Worm (Caenorhabditis elegans): ENCODE data around the gene mnk-1.
A peak's percentile ranks its signal among the peaks of the same experiment; 100 is the strongest.

mnk-1 gene

DNA sequence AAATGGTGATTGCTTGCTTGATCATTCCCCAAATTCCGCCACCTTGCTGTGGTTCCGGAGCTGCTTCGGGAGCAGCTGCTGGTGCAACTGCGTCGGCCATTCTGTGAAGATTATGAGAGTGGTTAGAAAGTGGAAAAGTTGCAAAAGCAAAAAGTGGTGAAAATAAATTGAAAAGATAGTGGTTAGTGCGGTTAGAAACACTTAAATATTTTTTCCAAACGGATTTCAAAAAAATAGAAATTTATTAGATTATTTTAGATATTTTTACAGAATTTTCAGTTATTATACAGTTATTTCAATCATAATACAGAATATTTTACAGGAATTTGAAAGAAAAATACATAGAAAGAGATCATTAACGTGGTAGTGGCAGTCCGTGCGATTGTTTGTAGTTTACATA lies 17.3 kb downstream of the mnk-1 start, which contains the start of gene R166.2:
R166.2 (minus strand) TSS at position 101 of the 400 bp plus-strand sequence.
- TF ChIP-seq cog-1 (tag; optimal IDR thresholded peaks at IDR 0.05): no peak
- no peak for TF ChIP-seq ref-1 (GFP tag; conservative IDR thresholded peaks at IDR 0.05)
- TF ChIP-seq klf-2 (GFP tag; conservative IDR thresholded peaks at IDR 0.05): no peak
- no peak for TF ChIP-seq ztf-29 (GFP tag; IDR thresholded peaks at IDR 0.05)
- no peak for TF ChIP-seq tab-1 (GFP tag; IDR thresholded peaks at IDR 0.05)
- no peak for TF ChIP-seq flt-1 (GFP tag; IDR thresholded peaks at IDR 0.05)
- no peak for TF ChIP-seq med-1 (GFP tag; optimal IDR thresholded peaks at IDR 0.05; ENCODE audit: insufficient read depth)
- no peak for TF ChIP-seq ztf-23 (GFP tag; IDR thresholded peaks at IDR 0.05)

- no peak for TF ChIP-seq T22C8.4 (GFP tag; IDR thresholded peaks at IDR 0.05)
- TF ChIP-seq med-1 (GFP tag; optimal IDR thresholded peaks at IDR 0.05; ENCODE audit: insufficient read depth): no peak
- TF ChIP-seq ref-1 (GFP tag; conservative IDR thresholded peaks at IDR 0.05): no peak
- no peak for TF ChIP-seq klf-2 (GFP tag; conservative IDR thresholded peaks at IDR 0.05)
- TF ChIP-seq flt-1 (GFP tag; IDR thresholded peaks at IDR 0.05): no peak
- no peak for TF ChIP-seq ztf-23 (GFP tag; IDR thresholded peaks at IDR 0.05)
- no peak for TF ChIP-seq cog-1 (tag; optimal IDR thresholded peaks at IDR 0.05)
- TF ChIP-seq tab-1 (GFP tag; IDR thresholded peaks at IDR 0.05): no peak
- no peak for TF ChIP-seq ztf-29 (GFP tag; IDR thresholded peaks at IDR 0.05)
Measured at ce11 chrII:10533985-10534384, 20.9 kb downstream of the mnk-1 start.

- TF ChIP-seq med-1 (GFP tag; optimal IDR thresholded peaks at IDR 0.05; ENCODE audit: insufficient read depth) (no peak), ztf-23 (GFP tag; IDR thresholded peaks at IDR 0.05) (no peak), ztf-29 (GFP tag; IDR thresholded peaks at IDR 0.05) (no peak), ref-1 (GFP tag; conservative IDR thresholded peaks at IDR 0.05) (no peak), T22C8.4 (GFP tag; IDR thresholded peaks at IDR 0.05) (no peak), cog-1 (tag; optimal IDR thresholded peaks at IDR 0.05) (no peak), flt-1 (GFP tag; IDR thresholded peaks at IDR 0.05) (no peak), tab-1 (GFP tag; IDR thresholded peaks at IDR 0.05) (no peak), klf-2 (GFP tag; conservative IDR thresholded peaks at IDR 0.05) (no peak)
Measured at ce11 chrII:10531604-10532003, 23.2 kb downstream of the mnk-1 start.

- TF ChIP-seq ztf-29 (GFP tag; IDR thresholded peaks at IDR 0.05): no peak
- TF ChIP-seq tab-1 (GFP tag; IDR thresholded peaks at IDR 0.05): no peak
- TF ChIP-seq ztf-23 (GFP tag; IDR thresholded peaks at IDR 0.05): no peak
- no peak for TF ChIP-seq flt-1 (GFP tag; IDR thresholded peaks at IDR 0.05)
- TF ChIP-seq T22C8.4 (GFP tag; IDR thresholded peaks at IDR 0.05): no peak
Measured at ce11 chrII:10530907-10531306, 23.9 kb downstream of the mnk-1 start.

DNA sequence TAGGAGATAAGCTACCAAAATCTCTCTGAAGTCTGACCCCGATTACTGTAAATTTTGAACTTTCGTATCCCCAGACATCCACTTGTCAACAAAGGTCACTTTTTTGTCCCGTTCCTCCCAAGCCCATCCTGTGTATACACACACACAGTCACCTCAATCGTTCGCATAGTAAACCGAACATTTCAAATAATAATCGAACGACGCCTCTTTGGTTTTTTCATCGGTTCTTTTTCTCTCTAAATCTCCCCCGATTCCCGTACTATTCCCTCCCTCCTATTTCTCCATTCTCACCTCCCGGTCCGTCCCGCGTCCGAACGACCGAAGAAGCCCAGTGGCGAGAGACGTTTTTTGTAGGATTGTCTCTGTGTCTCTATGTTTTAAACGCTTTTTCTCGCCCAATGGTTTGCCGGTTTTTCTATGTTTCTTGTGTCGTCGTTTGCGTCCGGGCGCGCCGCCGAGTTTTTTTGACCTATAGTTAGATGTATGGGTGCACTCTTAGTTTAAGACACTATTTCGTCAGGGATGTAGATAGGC lies 25.6 kb downstream of the mnk-1 start:
- no peak for TF ChIP-seq tab-1 (GFP tag; IDR thresholded peaks at IDR 0.05)
- no peak for TF ChIP-seq ztf-23 (GFP tag; IDR thresholded peaks at IDR 0.05)
- no peak for TF ChIP-seq ztf-29 (GFP tag; IDR thresholded peaks at IDR 0.05)
- no peak for TF ChIP-seq klf-2 (GFP tag; conservative IDR thresholded peaks at IDR 0.05)
- TF ChIP-seq cog-1 (tag; optimal IDR thresholded peaks at IDR 0.05): no peak
- no peak for TF ChIP-seq ref-1 (GFP tag; conservative IDR thresholded peaks at IDR 0.05)
- TF ChIP-seq med-1 (GFP tag; optimal IDR thresholded peaks at IDR 0.05; ENCODE audit: insufficient read depth): no peak
- no peak for TF ChIP-seq flt-1 (GFP tag; IDR thresholded peaks at IDR 0.05)
- no peak for TF ChIP-seq T22C8.4 (GFP tag; IDR thresholded peaks at IDR 0.05)

ce11 chrII:10527649-10528134 lies 27.2 kb downstream of the mnk-1 start, which contains the start of gene mab-10:
TSS of gene mab-10 (plus strand) at chrII:10528084.
- TF ChIP-seq med-1 (GFP tag; optimal IDR thresholded peaks at IDR 0.05; ENCODE audit: insufficient read depth) (no peak), ref-1 (GFP tag; conservative IDR thresholded peaks at IDR 0.05) (no peak), ztf-23 (GFP tag; IDR thresholded peaks at IDR 0.05) (0 out of 2 replicates have a peak, but pooled peaks have one; percentile 48), klf-2 (GFP tag; conservative IDR thresholded peaks at IDR 0.05) (no peak)

DNA sequence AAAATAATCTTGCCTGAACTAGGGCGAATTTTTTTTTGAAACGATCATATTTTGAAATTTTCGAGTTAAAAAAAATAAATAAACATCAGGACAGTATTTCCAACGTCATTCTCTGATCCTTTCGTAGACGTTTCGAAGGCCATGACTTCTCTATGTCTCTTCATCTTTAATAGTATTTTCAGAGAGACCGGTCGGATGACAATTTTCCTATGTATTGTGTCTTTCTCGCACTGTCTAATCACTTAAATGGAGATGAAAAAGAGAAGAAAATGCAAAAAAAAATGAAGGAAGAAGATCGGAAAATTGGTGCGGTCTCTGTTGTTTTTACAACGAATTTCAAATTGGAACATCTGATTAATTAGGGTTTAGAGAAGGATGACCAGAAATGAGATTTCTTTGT lies 29.7 kb downstream of the mnk-1 start:
- TF ChIP-seq cog-1 (tag; optimal IDR thresholded peaks at IDR 0.05): no peak
- TF ChIP-seq flt-1 (GFP tag; IDR thresholded peaks at IDR 0.05): no peak
- TF ChIP-seq ref-1 (GFP tag; conservative IDR thresholded peaks at IDR 0.05): no peak

DNA sequence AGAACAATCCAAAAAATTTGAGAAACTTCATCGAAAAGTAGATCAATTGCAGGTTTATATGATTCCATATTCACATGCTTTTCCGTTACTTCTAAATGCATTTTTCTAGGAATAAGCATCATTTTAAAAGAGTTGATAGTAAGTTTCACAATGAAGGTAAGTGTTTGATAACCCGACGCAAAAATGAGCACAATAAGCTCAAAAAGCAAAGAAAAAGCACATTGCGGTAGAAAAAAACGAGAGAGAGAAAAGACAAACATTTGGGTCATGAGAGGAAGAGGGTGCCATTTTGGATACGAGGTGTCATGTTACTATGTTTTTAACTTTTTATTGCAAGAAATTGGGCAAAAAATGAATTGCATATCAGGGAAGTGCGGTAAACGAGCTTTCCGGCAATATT lies 30.5 kb downstream of the mnk-1 start, which contains the start of gene F59B10.6:
F59B10.6 (minus strand) TSS at position 101 of the 400 bp plus-strand sequence.
- TF ChIP-seq ztf-23 (GFP tag; IDR thresholded peaks at IDR 0.05): no peak
- TF ChIP-seq ref-1 (GFP tag; conservative IDR thresholded peaks at IDR 0.05): no peak
- TF ChIP-seq ztf-29 (GFP tag; IDR thresholded peaks at IDR 0.05): no peak
- TF ChIP-seq med-1 (GFP tag; optimal IDR thresholded peaks at IDR 0.05; ENCODE audit: insufficient read depth): no peak
- no peak for TF ChIP-seq T22C8.4 (GFP tag; IDR thresholded peaks at IDR 0.05)
- no peak for TF ChIP-seq cog-1 (tag; optimal IDR thresholded peaks at IDR 0.05)
- TF ChIP-seq flt-1 (GFP tag; IDR thresholded peaks at IDR 0.05): no peak
- no peak for TF ChIP-seq tab-1 (GFP tag; IDR thresholded peaks at IDR 0.05)

ce11 chrII:10523583-10523982 lies 31.3 kb downstream of the mnk-1 start, which contains the start of gene F59B10.5:
TSS of gene F59B10.5 (minus strand) at chrII:10523683.
- no peak for TF ChIP-seq klf-2 (GFP tag; conservative IDR thresholded peaks at IDR 0.05)
- no peak for TF ChIP-seq med-1 (GFP tag; optimal IDR thresholded peaks at IDR 0.05; ENCODE audit: insufficient read depth)
- no peak for TF ChIP-seq tab-1 (GFP tag; IDR thresholded peaks at IDR 0.05)
- TF ChIP-seq flt-1 (GFP tag; IDR thresholded peaks at IDR 0.05): no peak
- no peak for TF ChIP-seq ref-1 (GFP tag; conservative IDR thresholded peaks at IDR 0.05)
- no peak for TF ChIP-seq T22C8.4 (GFP tag; IDR thresholded peaks at IDR 0.05)
- TF ChIP-seq ztf-29 (GFP tag; IDR thresholded peaks at IDR 0.05): no peak
- no peak for TF ChIP-seq cog-1 (tag; optimal IDR thresholded peaks at IDR 0.05)
- no peak for TF ChIP-seq ztf-23 (GFP tag; IDR thresholded peaks at IDR 0.05)

DNA sequence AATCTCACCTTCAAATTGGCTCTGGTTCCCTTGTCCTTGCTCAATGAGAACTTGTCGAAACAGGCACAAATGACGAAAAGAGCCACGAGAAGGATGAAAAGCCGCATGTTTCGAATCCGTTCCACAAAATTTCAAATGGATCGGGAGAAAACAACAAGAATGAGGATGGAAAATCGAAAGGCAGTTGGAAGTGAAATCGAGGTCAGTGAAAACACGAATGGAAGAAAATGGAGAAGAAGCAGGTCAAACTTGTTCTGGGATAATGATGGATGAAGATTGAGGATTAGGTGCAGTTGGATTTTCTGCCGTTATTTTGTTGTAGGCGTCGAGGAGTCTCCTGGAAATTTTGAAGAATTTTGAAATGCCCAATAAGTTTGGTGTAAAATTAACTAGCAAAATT lies 31.8 kb downstream of the mnk-1 start:
- TF ChIP-seq T22C8.4 (GFP tag; IDR thresholded peaks at IDR 0.05) (no peak), ztf-23 (GFP tag; IDR thresholded peaks at IDR 0.05) (no peak), med-1 (GFP tag; optimal IDR thresholded peaks at IDR 0.05; ENCODE audit: insufficient read depth) (no peak), flt-1 (GFP tag; IDR thresholded peaks at IDR 0.05) (no peak), cog-1 (tag; optimal IDR thresholded peaks at IDR 0.05) (no peak)

All from whole organism, midembryonic.